Fruit fly (Drosophila melanogaster) whole organism, embryonic: ENCODE measurements around the gene Pdi.

Experiments
- Abd-B ChIP-seq: fragments of 200-800 bp; sonication (Bioruptor generic); optimal IDR thresholded peaks from 2 replicates; lab custom pipeline; 2018; ENCODE audit warnings: missing biosample characterization, mild to moderate bottlenecking, missing genetic modification characterization, moderate library complexity
- BEAF-32 ChIP-seq: fragments of 200-800 bp; sonication (Bioruptor generic); optimal IDR thresholded peaks from 3 replicates; lab custom pipeline; 2017; ENCODE audit warnings: missing biosample characterization, missing genetic modification characterization, mild to moderate bottlenecking, moderate library complexity, missing genetic modification reagents
- CG10431 ChIP-seq: fragments of 200-800 bp; sonication (Bioruptor generic); optimal IDR thresholded peaks from 3 replicates; lab custom pipeline; 2018; ENCODE audit warnings: missing biosample characterization, mild to moderate bottlenecking, missing genetic modification characterization
- CG10979 ChIP-seq: fragments of 200-800 bp; sonication (Bioruptor generic); optimal IDR thresholded peaks from 2 replicates; lab custom pipeline; 2018; ENCODE audit warnings: missing biosample characterization, mild to moderate bottlenecking, missing genetic modification characterization, moderate library complexity
- CG11456 ChIP-seq: fragments of 200-800 bp; sonication (Bioruptor generic); IDR thresholded peaks from 3 replicates; pipeline ENCODE4 v1.3.6; 2022; ENCODE audit warnings: missing biosample characterization, missing genetic modification characterization
- CG11723 ChIP-seq: fragments of 200-800 bp; sonication (Bioruptor generic); optimal IDR thresholded peaks from 2 replicates; lab custom pipeline; 2017; ENCODE audit warnings: missing biosample characterization, mild to moderate bottlenecking, missing genetic modification characterization
- CG12942 ChIP-seq: fragments of 200-800 bp; sonication (Bioruptor generic); optimal IDR thresholded peaks from 3 replicates; lab custom pipeline; 2016; ENCODE audit warnings: missing biosample characterization, missing genetic modification characterization
- CG18262 ChIP-seq: fragments of 200-800 bp; optimal IDR thresholded peaks from 3 replicates; lab custom pipeline; 2019; ENCODE audit warnings: missing biosample characterization, mild to moderate bottlenecking, missing genetic modification characterization, moderate library complexity
- CG2129 ChIP-seq: fragments of 200-800 bp; sonication (Bioruptor generic); IDR thresholded peaks from 2 replicates; pipeline ENCODE4 v1.3.6; 2022; ENCODE audit warnings: missing biosample characterization, missing genetic modification characterization; ENCODE audit not compliant: partially characterized antibody
- CG2712 ChIP-seq: fragments of 200-800 bp; optimal IDR thresholded peaks from 3 replicates; lab custom pipeline; 2019; ENCODE audit warnings: missing biosample characterization, mild to moderate bottlenecking, missing genetic modification characterization, moderate library complexity
- CG3281 ChIP-seq: fragments of 200-800 bp; sonication (Bioruptor generic); optimal IDR thresholded peaks from 3 replicates; lab custom pipeline; 2017; ENCODE audit warnings: missing biosample characterization, mild to moderate bottlenecking, missing genetic modification characterization
- CG33213 ChIP-seq: fragments of 200-800 bp; sonication (Bioruptor generic); optimal IDR thresholded peaks from 3 replicates; lab custom pipeline; 2016; ENCODE audit warnings: missing biosample characterization, missing genetic modification characterization
- CG3838 ChIP-seq: fragments of 200-800 bp; sonication (Bioruptor generic); optimal IDR thresholded peaks from 3 replicates; lab custom pipeline; 2016; ENCODE audit warnings: missing biosample characterization, missing genetic modification characterization
- CG3847 ChIP-seq: fragments of 200-800 bp; sonication (Bioruptor generic); IDR thresholded peaks from 2 replicates; pipeline ENCODE4 v1.3.6; 2022; ENCODE audit warnings: missing biosample characterization, missing genetic modification characterization
- CG5245 ChIP-seq: fragments of 200-800 bp; sonication (Bioruptor generic); optimal IDR thresholded peaks from 3 replicates; lab custom pipeline; 2016; ENCODE audit warnings: missing biosample characterization, missing genetic modification characterization
- CG7357 ChIP-seq: fragments of 200-800 bp; sonication (Bioruptor generic); IDR thresholded peaks from 3 replicates; pipeline ENCODE4 v1.3.6; 2022; ENCODE audit warnings: missing biosample characterization, missing genetic modification characterization
- CG7839 ChIP-seq: fragments of 200-800 bp; sonication (Bioruptor generic); optimal IDR thresholded peaks from 3 replicates; lab custom pipeline; 2018; ENCODE audit warnings: missing biosample characterization, mild to moderate bottlenecking, missing genetic modification characterization, moderate library complexity
- CG9437 ChIP-seq: fragments of 200-800 bp; sonication (Bioruptor generic); optimal IDR thresholded peaks from 2 replicates; lab custom pipeline; 2018; ENCODE audit warnings: missing biosample characterization, mild to moderate bottlenecking, missing genetic modification characterization
- CG9817 ChIP-seq: fragments of 200-800 bp; sonication (Bioruptor generic); optimal IDR thresholded peaks from 2 replicates; lab custom pipeline; 2018; ENCODE audit warnings: missing biosample characterization, mild to moderate bottlenecking, missing genetic modification characterization, moderate library complexity
- E2f1 ChIP-seq: fragments of 200-800 bp; sonication (Bioruptor generic); IDR thresholded peaks from 2 replicates; pipeline ENCODE4 v1.3.6; 2022; ENCODE audit warnings: missing biosample characterization, missing genetic modification characterization
- E2f2 ChIP-seq: fragments of 200-800 bp; sonication (Bioruptor generic); IDR thresholded peaks from 2 replicates; pipeline ENCODE4 v1.3.6; 2022; ENCODE audit warnings: missing biosample characterization, missing genetic modification characterization
- Ets97D ChIP-seq: fragments of 200-800 bp; sonication (Bioruptor generic); optimal IDR thresholded peaks from 3 replicates; lab custom pipeline; 2016; ENCODE audit warnings: missing biosample characterization, missing genetic modification characterization
- Fer3 ChIP-seq: fragments of 200-800 bp; sonication (Bioruptor generic); optimal IDR thresholded peaks from 2 replicates; lab custom pipeline; 2018; ENCODE audit warnings: missing biosample characterization, mild to moderate bottlenecking, missing genetic modification characterization, moderate library complexity
- HLH4C ChIP-seq: fragments of 200-800 bp; sonication (Bioruptor generic); IDR thresholded peaks from 3 replicates; pipeline ENCODE4 v1.3.6; 2022; ENCODE audit warnings: missing biosample characterization, missing genetic modification characterization; ENCODE audit not compliant: partially characterized antibody
- Meics ChIP-seq: fragments of 200-800 bp; sonication (Bioruptor generic); optimal IDR thresholded peaks from 2 replicates; lab custom pipeline; 2017; ENCODE audit warnings: missing biosample characterization, mild to moderate bottlenecking, missing genetic modification characterization
- Mrtf ChIP-seq: fragments of 200-800 bp; sonication (Bioruptor generic); IDR thresholded peaks from 3 replicates; pipeline ENCODE4 v1.3.6; 2022; ENCODE audit warnings: missing biosample characterization, missing genetic modification characterization
- NC2α ChIP-seq: fragments of 200-800 bp; sonication (Bioruptor generic); optimal IDR thresholded peaks from 2 replicates; lab custom pipeline; 2016; ENCODE audit warnings: missing biosample characterization, missing genetic modification characterization
- Nf-YC ChIP-seq: fragments of 200-800 bp; optimal IDR thresholded peaks from 3 replicates; lab custom pipeline; 2019; ENCODE audit warnings: missing biosample characterization, mild to moderate bottlenecking, missing genetic modification characterization, moderate library complexity
- Six4 ChIP-seq: fragments of 200-800 bp; sonication (Bioruptor generic); optimal IDR thresholded peaks from 2 replicates; lab custom pipeline; 2016; ENCODE audit warnings: missing biosample characterization, missing genetic modification characterization
- Sry-β ChIP-seq: fragments of 200-800 bp; sonication (Bioruptor generic); optimal IDR thresholded peaks from 2 replicates; lab custom pipeline; 2018; ENCODE audit warnings: missing biosample characterization, mild to moderate bottlenecking, missing genetic modification characterization, moderate library complexity
- Xbp1 ChIP-seq: fragments of 200-800 bp; sonication (Bioruptor generic); optimal IDR thresholded peaks from 3 replicates; lab custom pipeline; 2016; ENCODE audit warnings: missing biosample characterization, mild to moderate bottlenecking, missing genetic modification characterization
- Xrp1 ChIP-seq: fragments of 200-800 bp; sonication (Bioruptor generic); IDR thresholded peaks from 2 replicates; pipeline ENCODE4 v1.3.6; 2022; ENCODE audit warnings: missing biosample characterization, missing genetic modification characterization
- ara ChIP-seq: fragments of 200-800 bp; sonication (Bioruptor generic); IDR thresholded peaks from 2 replicates; pipeline ENCODE4 v1.3.6; 2022; ENCODE audit warnings: missing biosample characterization, missing genetic modification characterization
- bab2 ChIP-seq: fragments of 200-800 bp; sonication (Bioruptor generic); optimal IDR thresholded peaks from 2 replicates; lab custom pipeline; 2016; ENCODE audit warnings: missing biosample characterization, missing genetic modification characterization
- bowl ChIP-seq: fragments of 200-800 bp; sonication (Bioruptor generic); IDR thresholded peaks from 2 replicates; pipeline ENCODE4 v1.3.6; 2022; ENCODE audit warnings: missing biosample characterization, missing genetic modification characterization
- caup ChIP-seq: fragments of 200-800 bp; sonication (Bioruptor generic); optimal IDR thresholded peaks from 3 replicates; lab custom pipeline; 2017; ENCODE audit warnings: missing biosample characterization, mild to moderate bottlenecking, missing genetic modification characterization, moderate library complexity; ENCODE audit not compliant: severe bottlenecking
- chif ChIP-seq, 2 experiments: fragments of 200-800 bp; sonication (Bioruptor generic); optimal IDR thresholded peaks; 3 replicates each; lab custom pipeline; 2016; ENCODE audit warnings: missing biosample characterization in 2 of 2, missing genetic modification characterization in 2 of 2
- chn ChIP-seq: fragments of 200-800 bp; sonication (Bioruptor generic); optimal IDR thresholded peaks from 2 replicates; lab custom pipeline; 2016; ENCODE audit warnings: missing biosample characterization, missing genetic modification characterization
- dmrt11E ChIP-seq: fragments of 200-800 bp; sonication (Bioruptor generic); optimal IDR thresholded peaks from 3 replicates; lab custom pipeline; 2018; ENCODE audit warnings: missing biosample characterization, mild to moderate bottlenecking, missing genetic modification characterization, moderate library complexity
- eve ChIP-seq, 2 experiments: fragments of >200 bp; optimal IDR thresholded peaks; 2 replicates each; lab custom pipeline; 2017; ENCODE audit warnings: missing biosample characterization in 2 of 2, missing genetic modification characterization in 2 of 2
- gsb-n ChIP-seq: fragments of 200-800 bp; sonication (Bioruptor generic); optimal IDR thresholded peaks from 3 replicates; lab custom pipeline; 2018; ENCODE audit warnings: missing biosample characterization, mild to moderate bottlenecking, missing genetic modification characterization
- klu ChIP-seq: fragments of 200-800 bp; sonication (Bioruptor generic); IDR thresholded peaks from 2 replicates; pipeline ENCODE4 v1.3.6; 2022; ENCODE audit warnings: missing biosample characterization, missing genetic modification characterization
- mam ChIP-seq: fragments of 200-800 bp; sonication (Bioruptor generic); optimal IDR thresholded peaks from 3 replicates; lab custom pipeline; 2016; ENCODE audit warnings: missing biosample characterization, missing genetic modification characterization
- phol ChIP-seq: fragments of 200-800 bp; sonication (Bioruptor generic); optimal IDR thresholded peaks from 3 replicates; lab custom pipeline; 2018; ENCODE audit warnings: missing biosample characterization, mild to moderate bottlenecking, missing genetic modification characterization, moderate library complexity
- sisA ChIP-seq: fragments of 200-800 bp; sonication (Bioruptor generic); IDR thresholded peaks from 2 replicates; pipeline ENCODE4 v1.3.6; 2022; ENCODE audit warnings: missing biosample characterization, missing genetic modification characterization
- sqz ChIP-seq: fragments of 200-800 bp; sonication (Bioruptor generic); optimal IDR thresholded peaks from 3 replicates; lab custom pipeline; 2018; ENCODE audit warnings: missing biosample characterization, mild to moderate bottlenecking, missing genetic modification characterization
- tin ChIP-seq: fragments of 200-800 bp; sonication (Bioruptor generic); optimal IDR thresholded peaks from 3 replicates; lab custom pipeline; 2016; ENCODE audit warnings: missing biosample characterization, missing genetic modification characterization
- vfl ChIP-seq: fragments of 200-800 bp; sonication (Bioruptor generic); optimal IDR thresholded peaks from 2 replicates; lab custom pipeline; 2016; ENCODE audit warnings: missing biosample characterization, missing genetic modification characterization

Gene Pdi

dm6 chr3L:15161549-15161948 is 18.9 kb upstream of the Pdi start, which contains the start of gene CG6878 (continued):
- TF ChIP-seq caup (GFP tag; lab: Kevin White, UChicago) (peak; percentile 43), dmrt11E (tag; lab: Kevin White, UChicago) (no peak), Xbp1 (GFP tag; lab: Kevin White, UChicago) (peak; percentile 24), CG33213 (peak; percentile 11), CG10431 (GFP tag; lab: Kevin White, UChicago) (peak; percentile 36), HLH4C (GFP tag; lab: Robert Waterston, UW) (peak; percentile 18; the same call in 1 of the 3 replicates), phol (peak; percentile 47), CG2129 (GFP tag; lab: Robert Waterston, UW) (no peak), klu (GFP tag; lab: Robert Waterston, UW) (no peak), Ets97D (GFP tag; lab: Kevin White, UChicago) (peak; percentile 71), NC2α (GFP tag; lab: Kevin White, UChicago) (no peak), CG7839 (tag; lab: Kevin White, UChicago) (peak; percentile 27), sqz (GFP tag; lab: Kevin White, UChicago) (no peak), Mrtf (GFP tag; lab: Robert Waterston, UW) (no peak), CG3847 (GFP tag; lab: Robert Waterston, UW) (peak; percentile 49; the same call in 1 of the 2 replicates), chn (GFP tag; lab: Kevin White, UChicago) (no peak), bab2 (no peak)

dm6 chr3L:15158330-15159114 is 15.9 kb upstream of the Pdi start, which contains the start of the genes Msh6 and Prp31:
Msh6 (minus strand) TSS chr3L:15158562.
Prp31 (plus strand) TSS chr3L:15159100.
- TF ChIP-seq vfl (GFP tag; lab: Kevin White, UChicago), result no peak
- peak; percentile 87 for TF ChIP-seq phol
- peak; percentile 29; the same call in 1 of the 2 replicates for TF ChIP-seq E2f1
- TF ChIP-seq Six4 (GFP tag; lab: Kevin White, UChicago), result peak; percentile 68
- TF ChIP-seq CG11723 (GFP tag; lab: Kevin White, UChicago), result no peak
- TF ChIP-seq Abd-B (GFP tag; lab: Kevin White, UChicago), result peak; percentile 87
- TF ChIP-seq mam (GFP tag; lab: Kevin White, UChicago), result peak; percentile 79
- peak; percentile 65 for TF ChIP-seq CG9437 (GFP tag; lab: Kevin White, UChicago)
- peak; percentile 23; the same call in 1 of the 2 replicates for TF ChIP-seq ara (GFP tag; lab: Robert Waterston, UW)
- no peak for TF ChIP-seq eve (GFP tag; optimal IDR thresholded peaks at IDR 0.05; lab: Kevin White, UChicago)
- no peak for TF ChIP-seq CG11456 (GFP tag; lab: Robert Waterston, UW)
- peak; percentile 66 for TF ChIP-seq sisA (GFP tag; lab: Robert Waterston, UW)
- TF ChIP-seq CG3838 (GFP tag; lab: Kevin White, UChicago), result no peak
- TF ChIP-seq Meics (GFP tag; lab: Kevin White, UChicago), result peak; percentile 91
- peak; percentile 59 for TF ChIP-seq CG10979 (tag; lab: Kevin White, UChicago)
- no peak for TF ChIP-seq CG5245 (GFP tag; lab: Kevin White, UChicago)
- TF ChIP-seq CG9817, result peak; percentile 64
- TF ChIP-seq CG12942, result peak; percentile 55
- TF ChIP-seq Fer3 (tag; lab: Kevin White, UChicago), result peak; percentile 73
- peak; percentile 70 for TF ChIP-seq CG18262 (tag; lab: Kevin White, UChicago)
- TF ChIP-seq Xrp1, result peak; percentile 40; the same call in 1 of the 2 replicates
- TF ChIP-seq CG7357 (GFP tag; lab: Robert Waterston, UW), result peak; percentile 64; the same call in 2 of the 3 replicates
- peak; percentile 70 for TF ChIP-seq tin (GFP tag; lab: Kevin White, UChicago)
- TF ChIP-seq bowl (GFP tag; lab: Robert Waterston, UW), result no peak
- peak; percentile 45 for TF ChIP-seq BEAF-32
- TF ChIP-seq CG3281 (GFP tag; lab: Kevin White, UChicago), result peak; percentile 57
- no peak for TF ChIP-seq Nf-YC (tag; lab: Kevin White, UChicago)
- TF ChIP-seq Sry-β (GFP tag; lab: Kevin White, UChicago), result peak; percentile 13
- TF ChIP-seq CG2129 (GFP tag; lab: Robert Waterston, UW), result no peak
- no peak for TF ChIP-seq gsb-n (tag; lab: Kevin White, UChicago)
- peak; percentile 73 for TF ChIP-seq E2f2
- peak; percentile 59 for TF ChIP-seq CG2712 (tag; lab: Kevin White, UChicago)
- TF ChIP-seq chif (GFP tag; optimal IDR thresholded peaks at IDR 0.05; lab: Kevin White, UChicago), result peak; percentile 5 to 75
